Fruit fly (Drosophila melanogaster) whole organism, embryonic: Measurements from ENCODE around the gene shv.

Source experiments
- B-H2 ChIP-seq: fragments of 200-800 bp; sonication (Bioruptor generic); optimal IDR thresholded peaks from 2 replicates; lab custom pipeline; 2018; ENCODE audit warnings: missing biosample characterization, mild to moderate bottlenecking, missing genetic modification characterization
- CG10147 ChIP-seq: fragments of 200-800 bp; sonication (Bioruptor generic); optimal IDR thresholded peaks from 2 replicates; lab custom pipeline; 2019; ENCODE audit warnings: missing biosample characterization, mild to moderate bottlenecking, missing genetic modification characterization, moderate library complexity
- CG10321 ChIP-seq: fragments of 200-800 bp; sonication (Bioruptor generic); IDR thresholded peaks from 2 replicates; pipeline ENCODE4 v1.3.6; 2022; ENCODE audit warnings: missing biosample characterization, missing genetic modification characterization
- CG10543 ChIP-seq: fragments of 200-800 bp; sonication (Bioruptor generic); optimal IDR thresholded peaks from 3 replicates; lab custom pipeline; 2017; ENCODE audit warnings: missing biosample characterization, mild to moderate bottlenecking, missing genetic modification characterization, moderate library complexity
- CG11695 ChIP-seq: fragments of 200-800 bp; sonication (Bioruptor generic); IDR thresholded peaks from 3 replicates; pipeline ENCODE4 v1.3.6; 2022; ENCODE audit warnings: missing biosample characterization, missing genetic modification characterization
- CG11723 ChIP-seq: fragments of 200-800 bp; sonication (Bioruptor generic); optimal IDR thresholded peaks from 2 replicates; lab custom pipeline; 2017; ENCODE audit warnings: missing biosample characterization, mild to moderate bottlenecking, missing genetic modification characterization
- CG1233 ChIP-seq: fragments of 200-800 bp; sonication (Bioruptor generic); optimal IDR thresholded peaks from 4 replicates; lab custom pipeline; 2018; ENCODE audit warnings: missing biosample characterization, mild to moderate bottlenecking, missing genetic modification characterization
- CG14965 ChIP-seq: fragments of 200-800 bp; sonication (Bioruptor generic); optimal IDR thresholded peaks from 2 replicates; lab custom pipeline; 2016; ENCODE audit warnings: missing biosample characterization, missing genetic modification characterization, borderline replicate concordance
- CG17186 ChIP-seq: fragments of 200-800 bp; sonication (Bioruptor generic); optimal IDR thresholded peaks from 3 replicates; lab custom pipeline; 2017; ENCODE audit warnings: missing biosample characterization, missing genetic modification reagents, missing genetic modification characterization
- CG18262 ChIP-seq: fragments of 200-800 bp; optimal IDR thresholded peaks from 3 replicates; lab custom pipeline; 2019; ENCODE audit warnings: missing biosample characterization, mild to moderate bottlenecking, missing genetic modification characterization, moderate library complexity
- CG2678 ChIP-seq: fragments of 200-800 bp; sonication (Bioruptor generic); optimal IDR thresholded peaks from 3 replicates; lab custom pipeline; 2019; ENCODE audit warnings: missing biosample characterization, mild to moderate bottlenecking, missing genetic modification characterization, moderate library complexity
- CG4328 ChIP-seq: fragments of 200-800 bp; sonication (Bioruptor generic); optimal IDR thresholded peaks from 3 replicates; lab custom pipeline; 2017; ENCODE audit warnings: missing biosample characterization, missing genetic modification reagents, missing genetic modification characterization
- CG7928 ChIP-seq: fragments of 200-800 bp; sonication (Bioruptor generic); optimal IDR thresholded peaks from 2 replicates; lab custom pipeline; 2017; ENCODE audit warnings: missing biosample characterization, mild to moderate bottlenecking, missing genetic modification characterization
- CG8924 ChIP-seq: fragments of 200-800 bp; optimal IDR thresholded peaks from 3 replicates; lab custom pipeline; 2019; ENCODE audit warnings: missing biosample characterization, mild to moderate bottlenecking, missing genetic modification characterization, moderate library complexity
- CoRest ChIP-seq: fragments of 200-800 bp; sonication (Bioruptor generic); optimal IDR thresholded peaks from 3 replicates; lab custom pipeline; 2018; ENCODE audit warnings: missing biosample characterization, mild to moderate bottlenecking, missing genetic modification characterization, moderate library complexity
- CrebB ChIP-seq: fragments of 200-800 bp; sonication (Bioruptor generic); optimal IDR thresholded peaks from 3 replicates; lab custom pipeline; 2018; ENCODE audit warnings: missing biosample characterization, mild to moderate bottlenecking, missing genetic modification characterization
- Dad ChIP-seq: fragments of 200-800 bp; sonication (Bioruptor generic); optimal IDR thresholded peaks from 3 replicates; lab custom pipeline; 2016; ENCODE audit warnings: missing biosample characterization, missing genetic modification characterization
- Dbx ChIP-seq: fragments of 200-800 bp; sonication (Bioruptor generic); IDR thresholded peaks from 3 replicates; pipeline ENCODE4 v1.3.6; 2022; ENCODE audit warnings: missing biosample characterization, missing genetic modification characterization
- Deaf1 ChIP-seq: fragments of 200-800 bp; optimal IDR thresholded peaks from 3 replicates; lab custom pipeline; 2019; ENCODE audit warnings: missing biosample characterization, mild to moderate bottlenecking, missing genetic modification characterization, moderate library complexity
- Doc3 ChIP-seq: fragments of 200-800 bp; sonication (Bioruptor generic); IDR thresholded peaks from 3 replicates; pipeline ENCODE4 v1.3.6; 2022; ENCODE audit warnings: missing biosample characterization, missing genetic modification characterization; ENCODE audit not compliant: partially characterized antibody
- E2f1 ChIP-seq: fragments of 200-800 bp; sonication (Bioruptor generic); IDR thresholded peaks from 2 replicates; pipeline ENCODE4 v1.3.6; 2022; ENCODE audit warnings: missing biosample characterization, missing genetic modification characterization
- Max ChIP-seq: fragments of 200-800 bp; sonication (Bioruptor generic); optimal IDR thresholded peaks from 2 replicates; lab custom pipeline; 2016; ENCODE audit warnings: missing biosample characterization, mild to moderate bottlenecking, missing genetic modification characterization
- Mes4 ChIP-seq: fragments of 200-800 bp; sonication (Bioruptor generic); optimal IDR thresholded peaks from 2 replicates; lab custom pipeline; 2016; ENCODE audit warnings: missing biosample characterization, missing genetic modification characterization
- Nf-YA ChIP-seq: fragments of 200-800 bp; sonication (Bioruptor generic); IDR thresholded peaks from 2 replicates; pipeline ENCODE4 v1.3.6; 2022; ENCODE audit warnings: missing biosample characterization, missing genetic modification characterization
- NfI ChIP-seq: fragments of 200-800 bp; sonication (Bioruptor generic); optimal IDR thresholded peaks from 3 replicates; lab custom pipeline; 2018; ENCODE audit warnings: missing biosample characterization, mild to moderate bottlenecking, missing genetic modification characterization, moderate library complexity
- Side ChIP-seq: fragments of 200-800 bp; sonication (Bioruptor generic); optimal IDR thresholded peaks from 2 replicates; lab custom pipeline; 2016; ENCODE audit warnings: missing biosample characterization, missing genetic modification characterization
- Sox102F ChIP-seq: fragments of 200-800 bp; sonication (Bioruptor generic); optimal IDR thresholded peaks from 2 replicates; lab custom pipeline; 2018; ENCODE audit warnings: missing biosample characterization, mild to moderate bottlenecking, missing genetic modification characterization, moderate library complexity
- TFAM ChIP-seq: fragments of 200-800 bp; sonication (Bioruptor generic); optimal IDR thresholded peaks from 2 replicates; lab custom pipeline; 2017; ENCODE audit warnings: missing biosample characterization, missing genetic modification characterization, inconsistent platforms
- ase ChIP-seq: fragments of 200-800 bp; sonication (Bioruptor generic); IDR thresholded peaks from 3 replicates; pipeline ENCODE4 v1.3.6; 2022; ENCODE audit warnings: missing biosample characterization, missing genetic modification characterization
- bcd ChIP-seq: fragments of 200-800 bp; sonication (Bioruptor generic); optimal IDR thresholded peaks from 2 replicates; lab custom pipeline; 2017; ENCODE audit warnings: missing biosample characterization, mild to moderate bottlenecking, missing genetic modification characterization
- corto ChIP-seq: fragments of 200-800 bp; sonication (Bioruptor generic); optimal IDR thresholded peaks from 2 replicates; lab custom pipeline; 2016; ENCODE audit warnings: missing biosample characterization, mild to moderate bottlenecking, missing genetic modification characterization, moderate library complexity
- dpn ChIP-seq, 2 experiments: fragments of 200-800 bp; sonication (Bioruptor generic); optimal IDR thresholded peaks; 3 replicates each; lab custom pipeline; 2016; ENCODE audit warnings: missing biosample characterization in 2 of 2, missing genetic modification characterization in 2 of 2
- emc ChIP-seq: fragments of 200-800 bp; sonication (Bioruptor generic); optimal IDR thresholded peaks from 2 replicates; lab custom pipeline; 2016; ENCODE audit warnings: missing biosample characterization, missing genetic modification characterization
- ftz-f1 ChIP-seq: fragments of 200-800 bp; sonication (Bioruptor generic); optimal IDR thresholded peaks from 2 replicates; lab custom pipeline; 2016; ENCODE audit warnings: missing biosample characterization, missing genetic modification characterization
- fu2 ChIP-seq: fragments of 200-800 bp; sonication (Bioruptor generic); optimal IDR thresholded peaks from 2 replicates; lab custom pipeline; 2016; ENCODE audit warnings: missing biosample characterization, missing genetic modification characterization
- hth ChIP-seq: fragments of >200 bp; optimal IDR thresholded peaks from 2 replicates; lab custom pipeline; 2017; ENCODE audit warnings: inconsistent platforms
- lbe ChIP-seq: fragments of 200-800 bp; sonication (Bioruptor generic); optimal IDR thresholded peaks from 2 replicates; lab custom pipeline; 2016; ENCODE audit warnings: missing biosample characterization, mild to moderate bottlenecking, missing genetic modification characterization
- luna ChIP-seq: fragments of 200-800 bp; sonication (Bioruptor generic); optimal IDR thresholded peaks from 2 replicates; lab custom pipeline; 2016; ENCODE audit warnings: missing biosample characterization, missing genetic modification characterization
- nmo ChIP-seq: fragments of 200-800 bp; sonication (Bioruptor generic); optimal IDR thresholded peaks from 2 replicates; lab custom pipeline; 2018; ENCODE audit warnings: missing biosample characterization, mild to moderate bottlenecking, missing genetic modification characterization, moderate library complexity
- odd ChIP-seq: fragments of 200-800 bp; sonication (Bioruptor generic); optimal IDR thresholded peaks from 2 replicates; lab custom pipeline; 2017; ENCODE audit warnings: missing biosample characterization, mild to moderate bottlenecking, missing genetic modification characterization
- org-1 ChIP-seq: fragments of 200-800 bp; sonication (Bioruptor generic); optimal IDR thresholded peaks from 2 replicates; lab custom pipeline; 2017; ENCODE audit warnings: missing biosample characterization, missing genetic modification characterization
- pita ChIP-seq: fragments of 200-800 bp; sonication (Bioruptor generic); optimal IDR thresholded peaks from 2 replicates; lab custom pipeline; 2017; ENCODE audit warnings: missing biosample characterization, mild to moderate bottlenecking, missing genetic modification characterization
- ranshi ChIP-seq: fragments of 200-800 bp; sonication (Bioruptor generic); IDR thresholded peaks from 2 replicates; pipeline ENCODE4 v1.3.6; 2022; ENCODE audit warnings: missing biosample characterization, missing genetic modification characterization
- run ChIP-seq: fragments of 200-800 bp; sonication (Bioruptor generic); optimal IDR thresholded peaks from 3 replicates; lab custom pipeline; 2018; ENCODE audit warnings: missing biosample characterization, mild to moderate bottlenecking, missing genetic modification characterization
- sens-2 ChIP-seq: fragments of 200-800 bp; sonication (Bioruptor generic); IDR thresholded peaks from 2 replicates; pipeline ENCODE4 v1.3.6; 2022; ENCODE audit warnings: missing biosample characterization, missing genetic modification characterization
- slp2 ChIP-seq: fragments of 200-800 bp; sonication (Bioruptor generic); optimal IDR thresholded peaks from 2 replicates; lab custom pipeline; 2016; ENCODE audit warnings: missing biosample characterization, missing genetic modification characterization
- tll ChIP-seq, 2 experiments: fragments of 200-800 bp in 1 of 2; fragments of >200 bp in 1 of 2; sonication (Bioruptor generic) in 1 of 2; optimal IDR thresholded peaks; 2 replicates each; lab custom pipeline; 2017 to 2019; ENCODE audit warnings: missing biosample characterization in 2 of 2, missing genetic modification characterization in 2 of 2, mild to moderate bottlenecking in 1 of 2, moderate library complexity in 1 of 2
- trem ChIP-seq: fragments of 200-800 bp; optimal IDR thresholded peaks from 3 replicates; lab custom pipeline; 2019; ENCODE audit warnings: missing biosample characterization, mild to moderate bottlenecking, missing genetic modification characterization, moderate library complexity
- wdn ChIP-seq: fragments of 200-800 bp; sonication (Bioruptor generic); IDR thresholded peaks from 2 replicates; pipeline ENCODE4 v1.3.6; 2022; ENCODE audit warnings: missing biosample characterization, missing genetic modification characterization

Gene shv

DNA sequence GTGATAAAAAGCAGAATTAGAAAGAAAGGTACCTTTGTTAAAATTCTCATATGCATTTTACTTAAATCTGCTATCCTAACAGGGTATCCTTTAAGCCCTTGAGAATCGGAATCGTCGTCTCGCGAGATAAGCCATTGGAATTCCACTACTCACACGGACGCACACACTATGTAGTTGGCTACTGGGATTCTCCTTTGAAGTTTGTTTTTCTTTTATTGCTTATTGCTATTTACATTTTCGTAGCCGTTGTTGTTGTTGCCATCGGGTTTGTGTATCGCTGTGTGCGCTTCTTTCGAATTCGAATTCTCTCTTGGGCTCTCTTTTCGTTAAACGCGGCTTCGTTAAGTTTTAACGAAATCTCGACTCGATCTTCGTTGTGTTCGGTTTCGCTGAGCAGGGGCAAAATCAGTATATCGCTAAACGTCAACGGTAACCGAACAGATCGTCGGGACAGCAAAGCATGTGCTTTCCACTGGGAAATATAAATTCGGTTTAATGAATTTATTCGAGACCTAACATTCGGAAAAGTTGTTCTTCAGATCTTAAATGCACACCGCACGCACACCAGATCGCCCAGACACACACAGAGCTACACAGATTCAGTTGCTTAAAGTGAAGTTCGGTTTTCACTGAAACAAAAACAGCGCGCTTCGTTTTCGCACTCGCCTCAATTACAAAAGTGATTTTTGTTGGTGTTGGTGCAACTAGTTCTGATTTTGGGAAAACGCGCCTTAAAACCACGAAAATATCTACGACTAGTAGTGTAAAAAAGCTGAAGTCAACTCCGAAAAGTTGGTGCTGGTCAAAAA, 21.9 kb upstream of the shv start, which contains the start of gene ex (continued):
- peak; percentile 47; the same call in 1 of the 2 replicates for TF ChIP-seq CG10321 (GFP tag; lab: Robert Waterston, UW)
- TF ChIP-seq Dbx (GFP tag; lab: Robert Waterston, UW) = peak; percentile 51; the same call in 1 of the 3 replicates
- no peak for TF ChIP-seq nmo (GFP tag; lab: Kevin White, UChicago)
- TF ChIP-seq ranshi (GFP tag; lab: Robert Waterston, UW) = no peak; the same call in 1 of the 2 replicates
- TF ChIP-seq NfI (GFP tag; lab: Kevin White, UChicago) = peak; percentile 35
- TF ChIP-seq CG11723 (GFP tag; lab: Kevin White, UChicago) = peak; percentile 22
- TF ChIP-seq CG11695 = peak; percentile 59; the same call in 1 of the 3 replicates
- peak; percentile 41 for TF ChIP-seq bcd (GFP tag; lab: Kevin White, UChicago)
- TF ChIP-seq wdn (GFP tag; lab: Robert Waterston, UW) = no peak
- TF ChIP-seq CoRest (tag; lab: Kevin White, UChicago) = peak; percentile 41
- no peak for TF ChIP-seq tll (GFP tag; optimal IDR thresholded peaks at IDR 0.05; lab: Kevin White, UChicago)
- no peak for TF ChIP-seq ftz-f1 (GFP tag; lab: Kevin White, UChicago)
- peak; percentile 25 for TF ChIP-seq Side (GFP tag; lab: Kevin White, UChicago)
- peak; percentile 42 for TF ChIP-seq Sox102F
- peak; percentile 84 for TF ChIP-seq CG8924 (tag; lab: Kevin White, UChicago)
- peak; percentile 8 for TF ChIP-seq CG7928 (GFP tag; lab: Kevin White, UChicago)
- TF ChIP-seq TFAM (GFP tag; lab: Kevin White, UChicago) = peak; percentile 4
- peak; percentile 30 for TF ChIP-seq trem
- TF ChIP-seq B-H2 (GFP tag; lab: Kevin White, UChicago) = peak; percentile 75
- 0 out of 2 replicates have a peak, but pooled peaks have one; percentile 26 for TF ChIP-seq Nf-YA (GFP tag; lab: Robert Waterston, UW)
- peak; percentile 31 for TF ChIP-seq Mes4 (GFP tag; lab: Kevin White, UChicago)
- TF ChIP-seq CG1233 (GFP tag; lab: Kevin White, UChicago) = peak; percentile 68
- peak in 1 of 2 experiments; percentile 4 for TF ChIP-seq dpn (GFP tag; optimal IDR thresholded peaks at IDR 0.05; lab: Kevin White, UChicago)
- TF ChIP-seq fu2 (GFP tag; lab: Kevin White, UChicago) = no peak
- no peak for TF ChIP-seq ase (GFP tag; lab: Robert Waterston, UW)
- TF ChIP-seq odd (GFP tag; lab: Kevin White, UChicago) = peak; percentile 85
- TF ChIP-seq CG18262 (tag; lab: Kevin White, UChicago) = peak; percentile 79
- peak; percentile 14 for TF ChIP-seq CG14965
- peak; percentile 74 for TF ChIP-seq CG4328 (GFP tag; lab: Kevin White, UChicago)
- TF ChIP-seq luna (GFP tag; lab: Kevin White, UChicago) = peak; percentile 30
- TF ChIP-seq Doc3 (GFP tag; lab: Robert Waterston, UW) = no peak
- TF ChIP-seq CG17186 = peak; percentile 51
- TF ChIP-seq run (tag; lab: Kevin White, UChicago) = peak; percentile 26
- TF ChIP-seq Max (GFP tag; lab: Kevin White, UChicago) = no peak
- TF ChIP-seq CG2678 = peak; percentile 76
- peak; percentile 62 for TF ChIP-seq Deaf1 (tag; lab: Kevin White, UChicago)
- peak; percentile 66 for TF ChIP-seq lbe (GFP tag; lab: Kevin White, UChicago)
- no peak for TF ChIP-seq Dad
- TF ChIP-seq org-1 (GFP tag; lab: Kevin White, UChicago) = peak; percentile 31
- TF ChIP-seq CG10147 (GFP tag; lab: Kevin White, UChicago) = peak; percentile 34
- TF ChIP-seq sens-2 = no peak
- peak; percentile 90 for TF ChIP-seq CrebB
- TF ChIP-seq pita (GFP tag; lab: Kevin White, UChicago) = no peak
- no peak for TF ChIP-seq slp2
- peak; percentile 19; the same call in 1 of the 2 replicates for TF ChIP-seq E2f1 (GFP tag; lab: Robert Waterston, UW)
- no peak for TF ChIP-seq hth
- peak; percentile 74 for TF ChIP-seq CG10543 (GFP tag; lab: Kevin White, UChicago)
- TF ChIP-seq corto (GFP tag; lab: Kevin White, UChicago) = peak; percentile 48
- no peak for TF ChIP-seq emc (GFP tag; lab: Kevin White, UChicago)
